Fruit fly (Drosophila melanogaster): ENCODE measurements around the gene Mst36Fa.

Gene Mst36Fa

DNA sequence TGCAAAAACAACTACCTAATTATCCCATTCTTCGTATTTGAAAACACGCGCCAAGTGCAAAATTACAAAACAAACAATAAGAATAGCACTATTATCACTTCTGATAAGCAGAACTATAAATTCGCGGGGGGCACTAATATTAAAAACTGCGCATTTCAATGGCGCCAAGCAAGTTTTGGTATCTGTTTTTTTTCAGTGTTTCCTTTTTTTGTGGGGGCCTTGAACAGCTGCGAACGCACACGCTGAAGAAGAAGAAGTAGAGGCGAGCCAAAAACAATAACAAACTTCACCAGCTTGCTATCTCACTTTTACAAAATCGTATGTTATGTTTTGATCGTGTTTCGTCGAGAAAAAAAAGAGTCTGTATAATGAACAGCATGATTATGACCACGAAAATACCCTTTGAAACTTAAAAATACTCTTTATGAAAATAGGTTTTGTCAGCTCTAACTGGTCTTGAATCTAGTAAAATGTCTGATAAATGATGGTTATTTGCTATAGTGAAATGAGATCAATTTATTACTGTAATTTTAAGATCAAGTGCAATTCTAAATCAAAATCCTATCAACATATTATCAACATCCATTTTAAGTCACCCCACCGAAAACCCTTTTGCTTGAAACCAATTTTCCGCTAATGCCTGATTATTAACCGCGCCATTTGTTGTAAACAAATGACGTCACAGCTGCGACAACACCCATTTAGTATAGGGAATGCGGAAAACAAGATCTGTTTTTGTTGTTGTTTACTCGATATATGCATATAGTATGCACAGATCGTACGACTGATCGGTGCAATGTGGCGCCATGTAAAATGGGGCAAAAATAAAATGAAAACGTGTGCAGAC lies 17.3 kb upstream of the Mst36Fa start (continued):
- TF ChIP-seq sna (GFP tag; IDR thresholded peaks at IDR 0.05; ENCODE audit: partially characterized antibody) (no peak), CHES-1-like (GFP tag; optimal IDR thresholded peaks at IDR 0.05) (peak; percentile 84), Stat92E (GFP tag; optimal IDR thresholded peaks at IDR 0.05) (no peak), CG3838 (GFP tag; optimal IDR thresholded peaks at IDR 0.05) (peak; percentile 16), ro (GFP tag; IDR thresholded peaks at IDR 0.05) (no peak), seq (GFP tag; IDR thresholded peaks at IDR 0.05) (peak; percentile 55; the same call in 1 of the 2 replicates), CG42726 (GFP tag; IDR thresholded peaks at IDR 0.05; ENCODE audit: partially characterized antibody) (no peak), Ets97D (GFP tag; optimal IDR thresholded peaks at IDR 0.05) (peak; percentile 57), Rx (GFP tag; IDR thresholded peaks at IDR 0.05) (peak; percentile 52), Sry-δ (GFP tag; optimal IDR thresholded peaks at IDR 0.05) (peak; percentile 33), Dref (GFP tag; IDR thresholded peaks at IDR 0.05) (no peak), Sry-β (GFP tag; optimal IDR thresholded peaks at IDR 0.05) (no peak), Sox102F (GFP tag; optimal IDR thresholded peaks at IDR 0.05) (peak; percentile 49), tll (GFP tag; optimal IDR thresholded peaks at IDR 0.05) (no peak), lov (optimal IDR thresholded peaks at IDR 0.05) (no peak), lov (GFP tag; IDR thresholded peaks at IDR 0.05) (0 out of 3 replicates have a peak, but pooled peaks have one; percentile 31), CG43689 (GFP tag; IDR thresholded peaks at IDR 0.05) (peak; percentile 70), vvl (GFP tag; IDR thresholded peaks at IDR 0.05) (peak; percentile 73), CG15514 (GFP tag; optimal IDR thresholded peaks at IDR 0.05) (peak; percentile 38), Xbp1 (GFP tag; optimal IDR thresholded peaks at IDR 0.05) (peak; percentile 70), prd (optimal IDR thresholded peaks at IDR 0.05) (no peak), prd (GFP tag; IDR thresholded peaks at IDR 0.05) (peak; percentile 66), CG10431 (GFP tag; optimal IDR thresholded peaks at IDR 0.05) (no peak), MTF-1 (GFP tag; optimal IDR thresholded peaks at IDR 0.05; ENCODE audit: borderline replicate concordance) (peak; percentile 46), lab (GFP tag; optimal IDR thresholded peaks at IDR 0.05) (peak; percentile 81), CG7271 (tag; optimal IDR thresholded peaks at IDR 0.05) (no peak), hb (GFP tag; IDR thresholded peaks at IDR 0.05; ENCODE audit: partially characterized antibody) (no peak), ato (GFP tag; IDR thresholded peaks at IDR 0.05; ENCODE audit: partially characterized antibody) (no peak), bsh (GFP tag; optimal IDR thresholded peaks at IDR 0.05) (peak; percentile 17 to 53), ham (GFP tag; IDR thresholded peaks at IDR 0.05) (no peak), toy (GFP tag; IDR thresholded peaks at IDR 0.05) (0 out of 2 replicates have a peak, but pooled peaks have one; percentile 5), her (GFP tag; optimal IDR thresholded peaks at IDR 0.05) (peak; percentile 74), CG12659 (GFP tag; optimal IDR thresholded peaks at IDR 0.05) (peak; percentile 50), en (GFP tag; optimal IDR thresholded peaks at IDR 0.05) (peak; percentile 45), CG12391 (tag; optimal IDR thresholded peaks at IDR 0.05) (peak; percentile 48), mam (GFP tag; optimal IDR thresholded peaks at IDR 0.05) (peak; percentile 76), ssp (GFP tag; IDR thresholded peaks at IDR 0.05) (no peak), MBD-R2 (GFP tag; IDR thresholded peaks at IDR 0.05) (peak; percentile 60), B-H1 (GFP tag; IDR thresholded peaks at IDR 0.05) (peak; percentile 20), croc (GFP tag; conservative IDR thresholded peaks at IDR 0.05) (no peak; the same call in 1 of the 3 replicates), dm (GFP tag; optimal IDR thresholded peaks at IDR 0.05) (peak; percentile 66), CG10209 (GFP tag; optimal IDR thresholded peaks at IDR 0.05) (peak; percentile 63), sens (GFP tag) (peak; percentile 93), Spps (tag; optimal IDR thresholded peaks at IDR 0.05) (no peak), Atf3 (GFP tag; optimal IDR thresholded peaks at IDR 0.05) (peak; percentile 9), CG1529 (GFP tag; optimal IDR thresholded peaks at IDR 0.05) (no peak), dmrt99B (tag; optimal IDR thresholded peaks at IDR 0.05) (peak; percentile 46), NK7.1 (GFP tag; optimal IDR thresholded peaks at IDR 0.05) (peak; percentile 41)

Measured in whole organism, embryonic.